Worm (Caenorhabditis elegans) whole organism, late embryonic: Measurements from ENCODE around the gene K06H6.2.

Source experiments
- K09A11.1 ChIP-seq: sonication (generic microtip); optimal IDR thresholded peaks from 2 replicates; lab custom pipeline; 2017; ENCODE audit warnings: antibody characterized with exemption, mild to moderate bottlenecking, missing genetic modification characterization, missing compliant biosample characterization; ENCODE audit not compliant: insufficient read depth
- Y22D7AL.16 ChIP-seq: sonication (generic microtip); optimal IDR thresholded peaks from 2 replicates; lab custom pipeline; 2016; ENCODE audit warnings: missing genetic modification characterization, missing compliant biosample characterization
- ahr-1 ChIP-seq: sonication (generic microtip); optimal IDR thresholded peaks from 2 replicates; lab custom pipeline; 2016; ENCODE audit warnings: missing genetic modification characterization, missing compliant biosample characterization
- ceh-14 ChIP-seq: sonication (generic microtip); optimal IDR thresholded peaks from 2 replicates; lab custom pipeline; 2016; ENCODE audit warnings: missing genotype, missing genetic modification characterization, missing compliant biosample characterization
- ceh-18 ChIP-seq: sonication (generic microtip); optimal IDR thresholded peaks from 2 replicates; lab custom pipeline; 2016; ENCODE audit warnings: missing genetic modification characterization, missing compliant biosample characterization
- ceh-19 ChIP-seq: fragments of 200-800 bp; sonication (Bioruptor generic); optimal IDR thresholded peaks from 2 replicates; lab custom pipeline; 2018; ENCODE audit warnings: mild to moderate bottlenecking, missing genetic modification characterization, missing compliant biosample characterization
- ceh-22 ChIP-seq: sonication (generic microtip); optimal IDR thresholded peaks from 2 replicates; lab custom pipeline; 2017; ENCODE audit warnings: missing biosample characterization, missing genetic modification characterization
- ceh-24 ChIP-seq: sonication (generic microtip); optimal IDR thresholded peaks from 2 replicates; lab custom pipeline; 2016; ENCODE audit warnings: mild to moderate bottlenecking, missing genetic modification characterization, missing compliant biosample characterization
- ceh-31 ChIP-seq: sonication (generic microtip); optimal IDR thresholded peaks from 2 replicates; lab custom pipeline; 2016; ENCODE audit warnings: missing genetic modification characterization, missing compliant biosample characterization
- ceh-34 ChIP-seq: sonication (generic microtip); optimal IDR thresholded peaks from 2 replicates; lab custom pipeline; 2016; ENCODE audit warnings: mild to moderate bottlenecking, missing genetic modification characterization, missing compliant biosample characterization
- ceh-45 ChIP-seq: fragments of 200-800 bp; sonication (Bioruptor generic); IDR thresholded peaks from 2 replicates; pipeline ENCODE4 v1.3.6; 2022; ENCODE audit warnings: missing genetic modification reagents, missing genetic modification characterization, missing compliant biosample characterization
- ceh-6 ChIP-seq: fragments of 200-800 bp; sonication (Bioruptor generic); optimal IDR thresholded peaks from 2 replicates; lab custom pipeline; 2018; ENCODE audit warnings: mild to moderate bottlenecking, missing genetic modification characterization, missing compliant biosample characterization
- ceh-9 ChIP-seq: sonication (generic microtip); optimal IDR thresholded peaks from 2 replicates; lab custom pipeline; 2016; ENCODE audit warnings: mild to moderate bottlenecking, missing genetic modification characterization, inconsistent platforms, missing compliant biosample characterization
- dve-1 ChIP-seq: sonication (generic microtip); optimal IDR thresholded peaks from 2 replicates; lab custom pipeline; 2017; ENCODE audit warnings: antibody characterized with exemption, mild to moderate bottlenecking, missing genetic modification characterization, missing compliant biosample characterization
- ets-4 ChIP-seq: sonication (generic microtip); optimal IDR thresholded peaks from 2 replicates; lab custom pipeline; 2016; ENCODE audit warnings: missing genetic modification characterization, missing compliant biosample characterization
- eyg-1 ChIP-seq: sonication (generic microtip); optimal IDR thresholded peaks from 2 replicates; lab custom pipeline; 2016; ENCODE audit warnings: missing genotype, missing genetic modification characterization, missing compliant biosample characterization
- fax-1 ChIP-seq: sonication (generic microtip); optimal IDR thresholded peaks from 2 replicates; lab custom pipeline; 2016; ENCODE audit warnings: missing genotype, missing genetic modification characterization, missing compliant biosample characterization
- fkh-10 ChIP-seq: fragments of 150-350 bp; optimal IDR thresholded peaks from 2 replicates; lab custom pipeline; 2014; ENCODE audit warnings: missing biosample characterization, missing genetic modification reagents, missing genetic modification characterization
- fkh-6 ChIP-seq: sonication (generic microtip); optimal IDR thresholded peaks from 2 replicates; lab custom pipeline; 2016; ENCODE audit warnings: missing genetic modification characterization, missing compliant biosample characterization
- hlh-13 ChIP-seq: fragments of 200-800 bp; sonication (Bioruptor generic); optimal IDR thresholded peaks from 2 replicates; lab custom pipeline; 2018; ENCODE audit warnings: mild to moderate bottlenecking, missing genetic modification characterization, missing compliant biosample characterization
- hlh-15 ChIP-seq: sonication (generic microtip); optimal IDR thresholded peaks from 2 replicates; lab custom pipeline; 2016; ENCODE audit warnings: missing genetic modification characterization, missing compliant biosample characterization
- mec-3 ChIP-seq: sonication (generic microtip); optimal IDR thresholded peaks from 2 replicates; lab custom pipeline; 2016; ENCODE audit warnings: borderline replicate concordance, missing genetic modification characterization, missing compliant biosample characterization
- nhr-11 ChIP-seq: fragments of 150-350 bp; optimal IDR thresholded peaks from 2 replicates; lab custom pipeline; 2014; ENCODE audit warnings: missing biosample characterization, missing genetic modification characterization
- nhr-232 ChIP-seq: sonication (generic microtip); optimal IDR thresholded peaks from 2 replicates; lab custom pipeline; 2016; ENCODE audit warnings: missing genetic modification characterization, missing compliant biosample characterization
- odd-2 ChIP-seq: sonication (generic microtip); optimal IDR thresholded peaks from 2 replicates; lab custom pipeline; 2017; ENCODE audit warnings: antibody characterized with exemption, mild to moderate bottlenecking, missing genetic modification characterization, missing compliant biosample characterization
- pag-3 ChIP-seq: sonication (generic microtip); optimal IDR thresholded peaks from 2 replicates; lab custom pipeline; 2016; ENCODE audit warnings: missing compliant biosample characterization, missing genetic modification characterization, borderline replicate concordance
- pat-9 ChIP-seq: fragments of 200-800 bp; sonication (Bioruptor generic); optimal IDR thresholded peaks from 2 replicates; lab custom pipeline; 2018; ENCODE audit warnings: mild to moderate bottlenecking, missing genetic modification characterization, moderate library complexity, missing compliant biosample characterization
- pha-2 ChIP-seq: sonication (generic microtip); optimal IDR thresholded peaks from 2 replicates; lab custom pipeline; 2017; ENCODE audit warnings: mild to moderate bottlenecking, missing genetic modification characterization, missing compliant biosample characterization
- pha-4 ChIP-seq: fragments of 150-350 bp; optimal IDR thresholded peaks from 2 replicates; lab custom pipeline; 2018; ENCODE audit warnings: missing biosample characterization, missing genetic modification reagents, missing genetic modification characterization
- pqm-1 ChIP-seq: sonication (generic microtip); optimal IDR thresholded peaks from 2 replicates; lab custom pipeline; 2016; ENCODE audit warnings: missing genetic modification characterization, missing compliant biosample characterization
- pros-1 ChIP-seq: fragments of 150-350 bp; optimal IDR thresholded peaks from 2 replicates; lab custom pipeline; 2014; ENCODE audit warnings: missing biosample characterization, missing genetic modification reagents, missing genetic modification characterization
- rnt-1 ChIP-seq: sonication (generic microtip); optimal IDR thresholded peaks from 2 replicates; lab custom pipeline; 2016; ENCODE audit warnings: missing genetic modification characterization, missing compliant biosample characterization
- sdc-2 ChIP-seq: sonication (generic microtip); optimal IDR thresholded peaks from 2 replicates; lab custom pipeline; 2016; ENCODE audit warnings: missing genotype, missing genetic modification characterization, missing compliant biosample characterization
- sox-4 ChIP-seq: sonication (generic microtip); optimal IDR thresholded peaks from 2 replicates; lab custom pipeline; 2017; ENCODE audit warnings: mild to moderate bottlenecking, missing genetic modification characterization, inconsistent platforms, missing compliant biosample characterization
- tbx-2 ChIP-seq: sonication (generic microtip); optimal IDR thresholded peaks from 2 replicates; lab custom pipeline; 2016; ENCODE audit warnings: missing genetic modification characterization, missing compliant biosample characterization
- tbx-7 ChIP-seq: sonication (generic microtip); optimal IDR thresholded peaks from 2 replicates; lab custom pipeline; 2016; ENCODE audit warnings: missing genotype, missing genetic modification characterization, missing compliant biosample characterization
- ttx-3 ChIP-seq: sonication (generic microtip); optimal IDR thresholded peaks from 2 replicates; lab custom pipeline; 2016; ENCODE audit warnings: missing genetic modification reagents, missing genetic modification characterization, missing compliant biosample characterization
- unc-55 ChIP-seq: sonication (generic microtip); optimal IDR thresholded peaks from 2 replicates; lab custom pipeline; 2017; ENCODE audit warnings: missing biosample characterization, missing genetic modification reagents, missing genetic modification characterization
- unc-86 ChIP-seq: sonication (generic microtip); optimal IDR thresholded peaks from 2 replicates; lab custom pipeline; 2016; ENCODE audit warnings: missing genetic modification characterization, missing compliant biosample characterization

K06H6.2 gene

ce11 chrV:592959-593358, 7.4 kb downstream of the K06H6.2 start, which contains the start of gene ZK488.5:
ZK488.5 (plus strand) TSS chrV:593259.
- TF ChIP-seq K09A11.1 (no peak), tbx-7 (tag; lab: Kevin White, UChicago) (no peak)

DNA sequence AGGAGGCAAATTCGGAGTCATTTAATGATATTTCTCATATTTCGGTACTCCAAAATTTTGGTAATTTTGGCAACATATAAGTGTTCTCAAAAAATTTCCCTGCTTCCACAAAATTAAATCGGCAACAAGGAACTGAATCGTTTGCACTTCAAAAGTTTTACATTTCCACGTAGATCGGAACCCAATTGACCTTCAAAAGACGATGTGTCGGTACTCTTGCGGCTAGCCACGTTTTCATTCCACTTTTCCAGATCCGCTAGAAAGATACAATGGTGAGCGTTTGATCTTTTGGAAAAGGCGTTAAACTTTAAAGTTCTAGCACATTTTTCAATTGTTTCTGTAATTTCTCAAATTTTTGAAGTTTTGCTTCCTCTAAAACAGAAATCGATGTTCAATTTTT, 11.4 kb downstream of the K06H6.2 start:
- no peak for TF ChIP-seq hlh-15 (tag; lab: Kevin White, UChicago)
- no peak for TF ChIP-seq ceh-6 (GFP tag; lab: Kevin White, UChicago)
- TF ChIP-seq pat-9 (tag; lab: Kevin White, UChicago), result no peak
- TF ChIP-seq ceh-19 (GFP tag; lab: Kevin White, UChicago), result no peak
- TF ChIP-seq pqm-1 (tag; lab: Kevin White, UChicago), result no peak
- TF ChIP-seq ets-4 (tag; lab: Kevin White, UChicago), result no peak
- no peak for TF ChIP-seq nhr-11 (tag; lab: Kevin White, UChicago)
- TF ChIP-seq K09A11.1, result no peak
- no peak for TF ChIP-seq tbx-2 (tag; lab: Kevin White, UChicago)
- TF ChIP-seq, all 69 proteins: peak for 0

- TF ChIP-seq unc-86 (no peak), dve-1 (no peak), tbx-7 (tag; lab: Kevin White, UChicago) (no peak), fkh-10 (no peak), K09A11.1 (no peak), ceh-24 (no peak), tbx-2 (tag; lab: Kevin White, UChicago) (no peak), ceh-34 (no peak), hlh-13 (GFP tag; lab: Kevin White, UChicago) (no peak), pha-2 (no peak), eyg-1 (tag; lab: Kevin White, UChicago) (no peak), mec-3 (no peak), ceh-9 (no peak), ceh-18 (tag; lab: Kevin White, UChicago) (no peak), odd-2 (no peak), pros-1 (no peak)
Measured at ce11 chrV:597823-598222, 12.3 kb downstream of the K06H6.2 start.

ce11 chrV:598626-599025, 13.1 kb downstream of the K06H6.2 start:
- TF ChIP-seq pros-1, result no peak
- no peak for TF ChIP-seq fkh-6 (tag; lab: Kevin White, UChicago)
- TF ChIP-seq ets-4 (tag; lab: Kevin White, UChicago), result no peak
- no peak for TF ChIP-seq ceh-22 (tag; lab: Kevin White, UChicago)
- TF ChIP-seq pag-3 (tag; lab: Kevin White, UChicago), result no peak
- no peak for TF ChIP-seq ceh-19 (GFP tag; lab: Kevin White, UChicago)
- TF ChIP-seq Y22D7AL.16 (tag; lab: Kevin White, UChicago), result no peak
- TF ChIP-seq eyg-1 (tag; lab: Kevin White, UChicago), result no peak
- no peak for TF ChIP-seq K09A11.1
- TF ChIP-seq pha-4 (tag; lab: Kevin White, UChicago), result no peak
- TF ChIP-seq ceh-31, result no peak
- TF ChIP-seq nhr-232 (tag; lab: Kevin White, UChicago), result no peak
- no peak for TF ChIP-seq fax-1
- no peak for TF ChIP-seq sox-4 (tag; lab: Kevin White, UChicago)
- TF ChIP-seq ahr-1 (tag; lab: Kevin White, UChicago), result no peak
- TF ChIP-seq, all 69 proteins: peak for 0

DNA sequence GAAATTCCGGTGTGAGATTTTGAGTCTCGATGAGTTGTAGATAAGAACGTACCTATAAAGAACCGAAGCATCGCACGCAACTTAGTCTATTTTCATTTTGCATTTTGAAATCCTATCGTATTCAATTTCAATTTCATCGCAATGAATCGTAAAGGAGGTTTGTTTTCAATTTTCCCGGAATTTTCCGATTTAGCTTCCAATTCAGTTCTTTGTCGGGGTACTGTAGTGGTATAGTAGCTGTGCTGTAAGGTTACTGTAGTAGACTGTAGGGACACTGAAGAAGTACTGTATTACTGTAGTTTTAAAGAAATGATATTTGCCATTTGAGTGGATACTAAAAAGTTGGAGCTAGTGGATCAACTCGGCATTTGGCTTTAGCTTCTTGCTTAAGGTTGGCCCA, 14.2 kb downstream of the K06H6.2 start:
- TF ChIP-seq ceh-45 (GFP tag; lab: Robert Waterston, UW) (no peak), unc-55 (GFP tag; lab: Kevin White, UChicago) (no peak), sdc-2 (tag; lab: Kevin White, UChicago) (no peak), rnt-1 (tag; lab: Kevin White, UChicago) (no peak), ttx-3 (no peak), fkh-6 (tag; lab: Kevin White, UChicago) (no peak), dve-1 (no peak), ceh-14 (tag; lab: Kevin White, UChicago) (no peak), pat-9 (tag; lab: Kevin White, UChicago) (no peak), ceh-31 (no peak)
